Fruit fly (Drosophila melanogaster) whole organism, embryonic: ENCODE results near the gene Sr-CI.

Experiments used
- Atf6 ChIP-seq: fragments of 200-800 bp; sonication (Bioruptor generic); IDR thresholded peaks from 2 replicates; pipeline ENCODE4 v1.3.6; 2022; ENCODE audit warnings: missing biosample characterization, missing genetic modification characterization
- Blimp-1 ChIP-seq: fragments of 200-800 bp; sonication (Bioruptor generic); optimal IDR thresholded peaks from 3 replicates; lab custom pipeline; 2018; ENCODE audit warnings: missing biosample characterization, missing genetic modification characterization, mild to moderate bottlenecking, moderate library complexity, missing genetic modification reagents
- BtbVII ChIP-seq: fragments of 200-800 bp; sonication (Bioruptor generic); optimal IDR thresholded peaks from 3 replicates; lab custom pipeline; 2017; ENCODE audit warnings: missing biosample characterization, mild to moderate bottlenecking, missing genetic modification characterization
- CG10209 ChIP-seq: fragments of 200-800 bp; sonication (Bioruptor generic); optimal IDR thresholded peaks from 3 replicates; lab custom pipeline; 2017; ENCODE audit warnings: missing biosample characterization, mild to moderate bottlenecking, missing genetic modification characterization, missing genetic modification reagents
- CG10267 ChIP-seq: fragments of 200-800 bp; sonication (Bioruptor generic); optimal IDR thresholded peaks from 2 replicates; lab custom pipeline; 2018; ENCODE audit warnings: missing biosample characterization, mild to moderate bottlenecking, missing genetic modification characterization, moderate library complexity
- CG11504 ChIP-seq: fragments of 200-800 bp; sonication (Bioruptor generic); optimal IDR thresholded peaks from 3 replicates; lab custom pipeline; 2019; ENCODE audit warnings: missing biosample characterization, mild to moderate bottlenecking, missing genetic modification characterization, moderate library complexity
- CG12769 ChIP-seq: fragments of 200-800 bp; sonication (Bioruptor generic); optimal IDR thresholded peaks from 2 replicates; lab custom pipeline; 2019; ENCODE audit warnings: missing biosample characterization, mild to moderate bottlenecking, missing genetic modification characterization, moderate library complexity
- CG15011 ChIP-seq: fragments of 200-800 bp; sonication (Bioruptor generic); optimal IDR thresholded peaks from 3 replicates; lab custom pipeline; 2018; ENCODE audit warnings: missing biosample characterization, mild to moderate bottlenecking, missing genetic modification characterization
- CG1529 ChIP-seq: fragments of 200-800 bp; sonication (Bioruptor generic); optimal IDR thresholded peaks from 3 replicates; lab custom pipeline; 2018; ENCODE audit warnings: missing biosample characterization, missing genetic modification characterization
- CG16779 ChIP-seq: fragments of 200-800 bp; sonication (Bioruptor generic); IDR thresholded peaks from 2 replicates; pipeline ENCODE4 v1.3.6; 2022; ENCODE audit warnings: missing biosample characterization, missing genetic modification characterization
- CG17359 ChIP-seq: fragments of 200-800 bp; sonication (Bioruptor generic); optimal IDR thresholded peaks from 3 replicates; lab custom pipeline; 2018; ENCODE audit warnings: missing biosample characterization, mild to moderate bottlenecking, missing genetic modification characterization, moderate library complexity
- CG2199 ChIP-seq: fragments of 200-800 bp; sonication (Bioruptor generic); IDR thresholded peaks from 3 replicates; pipeline ENCODE4 v1.3.6; 2022; ENCODE audit warnings: missing biosample characterization, missing genetic modification characterization
- CG31224 ChIP-seq: fragments of 200-800 bp; sonication (Bioruptor generic); IDR thresholded peaks from 2 replicates; pipeline ENCODE4 v1.3.6; 2022; ENCODE audit warnings: missing biosample characterization, missing genetic modification characterization
- CG4328 ChIP-seq: fragments of 200-800 bp; sonication (Bioruptor generic); optimal IDR thresholded peaks from 3 replicates; lab custom pipeline; 2017; ENCODE audit warnings: missing biosample characterization, missing genetic modification reagents, missing genetic modification characterization
- CG4820 ChIP-seq: fragments of 200-800 bp; sonication (Bioruptor generic); optimal IDR thresholded peaks from 3 replicates; lab custom pipeline; 2016; ENCODE audit warnings: missing biosample characterization, missing genetic modification characterization
- CG5180 ChIP-seq: fragments of 200-800 bp; sonication (Bioruptor generic); optimal IDR thresholded peaks from 3 replicates; lab custom pipeline; 2017; ENCODE audit warnings: missing biosample characterization, missing genetic modification characterization, mild to moderate bottlenecking, moderate library complexity, missing genetic modification reagents
- CG6654 ChIP-seq: fragments of 200-800 bp; sonication (Bioruptor generic); optimal IDR thresholded peaks from 2 replicates; lab custom pipeline; 2017; ENCODE audit warnings: missing biosample characterization, mild to moderate bottlenecking, missing genetic modification characterization
- CG7745 ChIP-seq: fragments of 200-800 bp; sonication (Bioruptor generic); optimal IDR thresholded peaks from 2 replicates; lab custom pipeline; 2018; ENCODE audit warnings: missing biosample characterization, mild to moderate bottlenecking, missing genetic modification characterization, moderate library complexity
- CG7839 ChIP-seq: fragments of 200-800 bp; sonication (Bioruptor generic); optimal IDR thresholded peaks from 3 replicates; lab custom pipeline; 2018; ENCODE audit warnings: missing biosample characterization, mild to moderate bottlenecking, missing genetic modification characterization, moderate library complexity
- CG9727 ChIP-seq: fragments of 200-800 bp; sonication (Bioruptor generic); optimal IDR thresholded peaks from 3 replicates; lab custom pipeline; 2017; ENCODE audit warnings: missing biosample characterization, mild to moderate bottlenecking, missing genetic modification characterization
- CkIIα-i1 ChIP-seq: fragments of 200-800 bp; sonication (Bioruptor generic); IDR thresholded peaks from 2 replicates; pipeline ENCODE4 v1.3.6; 2022; ENCODE audit warnings: missing biosample characterization, missing genetic modification characterization
- Gug ChIP-seq: fragments of 200-800 bp; sonication (Bioruptor generic); IDR thresholded peaks from 4 replicates; pipeline ENCODE4 v1.3.6; 2022; ENCODE audit warnings: missing biosample characterization, missing genetic modification characterization
- Hr78 ChIP-seq, 2 experiments: fragments of 200-800 bp in 1 of 2; fragments of >200 bp in 1 of 2; sonication (Bioruptor generic) in 1 of 2; optimal IDR thresholded peaks; 2 replicates each; lab custom pipeline; 2017 to 2019; ENCODE audit warnings: missing biosample characterization in 2 of 2, missing genetic modification characterization in 2 of 2, mild to moderate bottlenecking in 1 of 2, moderate library complexity in 1 of 2
- NC2α ChIP-seq: fragments of 200-800 bp; sonication (Bioruptor generic); optimal IDR thresholded peaks from 2 replicates; lab custom pipeline; 2016; ENCODE audit warnings: missing biosample characterization, missing genetic modification characterization
- Nf-YB ChIP-seq: fragments of 200-800 bp; sonication (Bioruptor generic); optimal IDR thresholded peaks from 3 replicates; lab custom pipeline; 2019; ENCODE audit warnings: missing biosample characterization, mild to moderate bottlenecking, missing genetic modification characterization, moderate library complexity
- Spps ChIP-seq: fragments of 200-800 bp; sonication (Bioruptor generic); optimal IDR thresholded peaks from 2 replicates; lab custom pipeline; 2018; ENCODE audit warnings: missing biosample characterization, mild to moderate bottlenecking, missing genetic modification characterization
- TFAM ChIP-seq: fragments of 200-800 bp; sonication (Bioruptor generic); optimal IDR thresholded peaks from 2 replicates; lab custom pipeline; 2017; ENCODE audit warnings: missing biosample characterization, missing genetic modification characterization, inconsistent platforms
- Taf1 ChIP-seq: fragments of 200-800 bp; sonication (Bioruptor generic); IDR thresholded peaks from 2 replicates; pipeline ENCODE4 v1.3.6; 2022; ENCODE audit warnings: missing biosample characterization, missing genetic modification characterization
- ara ChIP-seq: fragments of 200-800 bp; sonication (Bioruptor generic); IDR thresholded peaks from 2 replicates; pipeline ENCODE4 v1.3.6; 2022; ENCODE audit warnings: missing biosample characterization, missing genetic modification characterization
- bcd ChIP-seq: fragments of 200-800 bp; sonication (Bioruptor generic); optimal IDR thresholded peaks from 2 replicates; lab custom pipeline; 2017; ENCODE audit warnings: missing biosample characterization, mild to moderate bottlenecking, missing genetic modification characterization
- ci ChIP-seq: fragments of 200-800 bp; sonication (Bioruptor generic); IDR thresholded peaks from 3 replicates; pipeline ENCODE4 v1.3.6; 2022; ENCODE audit warnings: missing biosample characterization, missing genetic modification characterization
- disco-r ChIP-seq: fragments of 200-800 bp; sonication (Bioruptor generic); optimal IDR thresholded peaks from 2 replicates; lab custom pipeline; 2016; ENCODE audit warnings: missing biosample characterization, missing genetic modification characterization
- emc ChIP-seq: fragments of 200-800 bp; sonication (Bioruptor generic); optimal IDR thresholded peaks from 2 replicates; lab custom pipeline; 2016; ENCODE audit warnings: missing biosample characterization, missing genetic modification characterization
- fd3F ChIP-seq: fragments of 200-800 bp; sonication (Bioruptor generic); optimal IDR thresholded peaks from 2 replicates; lab custom pipeline; 2018; ENCODE audit warnings: missing biosample characterization, mild to moderate bottlenecking, missing genetic modification characterization, moderate library complexity
- jigr1 ChIP-seq: fragments of 200-800 bp; sonication (Bioruptor generic); IDR thresholded peaks from 3 replicates; pipeline ENCODE4 v1.3.6; 2022; ENCODE audit warnings: missing biosample characterization, missing genetic modification characterization
- kah ChIP-seq: fragments of 200-800 bp; sonication (Bioruptor generic); optimal IDR thresholded peaks from 2 replicates; lab custom pipeline; 2018; ENCODE audit warnings: missing biosample characterization, mild to moderate bottlenecking, missing genetic modification characterization
- klu ChIP-seq: fragments of 200-800 bp; sonication (Bioruptor generic); IDR thresholded peaks from 2 replicates; pipeline ENCODE4 v1.3.6; 2022; ENCODE audit warnings: missing biosample characterization, missing genetic modification characterization
- lov ChIP-seq, 2 experiments: fragments of 200-800 bp in 1 of 2; fragments of >200 bp in 1 of 2; sonication (Bioruptor generic) in 1 of 2; IDR thresholded peaks in 1 of 2; optimal IDR thresholded peaks in 1 of 2; 2 replicates in 1 of 2; 3 replicates in 1 of 2; pipeline versions ENCODE4 v1.3.6 to Lab custom; 2017 to 2022; ENCODE audit warnings: missing biosample characterization in 1 of 2, missing genetic modification characterization in 1 of 2
- nerfin-1 ChIP-seq: fragments of 200-800 bp; sonication (Bioruptor generic); optimal IDR thresholded peaks from 3 replicates; lab custom pipeline; 2019; ENCODE audit warnings: missing biosample characterization, mild to moderate bottlenecking, missing genetic modification characterization, moderate library complexity
- peb ChIP-seq: fragments of 200-800 bp; sonication (Bioruptor generic); IDR thresholded peaks from 2 replicates; pipeline ENCODE4 v1.3.6; 2022; ENCODE audit warnings: missing biosample characterization, missing genetic modification characterization
- sc ChIP-seq, 3 experiments: fragments of >200 bp in 2 of 3; fragments of 200-800 bp in 1 of 3; sonication (Bioruptor generic) in 1 of 3; optimal IDR thresholded peaks; 2 replicates in 2 of 3; 3 replicates in 1 of 3; lab custom pipeline; 2017; ENCODE audit warnings: mild to moderate bottlenecking in 1 of 3, missing biosample characterization in 1 of 3, missing genetic modification characterization in 1 of 3, missing genetic modification reagents in 1 of 3
- scrt ChIP-seq: fragments of 200-800 bp; sonication (Bioruptor generic); optimal IDR thresholded peaks from 2 replicates; lab custom pipeline; 2018; ENCODE audit warnings: missing biosample characterization, mild to moderate bottlenecking, missing genetic modification characterization, moderate library complexity
- sens ChIP-seq: fragments of 200-800 bp; sonication (Bioruptor generic); peaks from one replicate; lab custom pipeline; 2016; ENCODE audit warnings: missing biosample characterization, missing genetic modification characterization
- slbo ChIP-seq: fragments of 200-800 bp; sonication (Bioruptor generic); IDR thresholded peaks from 2 replicates; pipeline ENCODE4 v1.3.6; 2022; ENCODE audit warnings: missing biosample characterization, missing genetic modification characterization
- unpg ChIP-seq: fragments of 200-800 bp; sonication (Bioruptor generic); optimal IDR thresholded peaks from 3 replicates; lab custom pipeline; 2018; ENCODE audit warnings: missing biosample characterization, mild to moderate bottlenecking, missing genetic modification characterization, moderate library complexity
- vfl ChIP-seq: fragments of 200-800 bp; sonication (Bioruptor generic); optimal IDR thresholded peaks from 2 replicates; lab custom pipeline; 2016; ENCODE audit warnings: missing biosample characterization, missing genetic modification characterization
- vnd ChIP-seq: fragments of 200-800 bp; sonication (Bioruptor generic); IDR thresholded peaks from 3 replicates; pipeline ENCODE4 v1.3.6; 2022; ENCODE audit warnings: missing biosample characterization, missing genetic modification characterization; ENCODE audit not compliant: partially characterized antibody
- wdn ChIP-seq: fragments of 200-800 bp; sonication (Bioruptor generic); IDR thresholded peaks from 2 replicates; pipeline ENCODE4 v1.3.6; 2022; ENCODE audit warnings: missing biosample characterization, missing genetic modification characterization
- zf30C ChIP-seq: fragments of 200-800 bp; sonication (Bioruptor generic); optimal IDR thresholded peaks from 3 replicates; lab custom pipeline; 2018; ENCODE audit warnings: missing biosample characterization, mild to moderate bottlenecking, missing genetic modification characterization

Gene Sr-CI

DNA sequence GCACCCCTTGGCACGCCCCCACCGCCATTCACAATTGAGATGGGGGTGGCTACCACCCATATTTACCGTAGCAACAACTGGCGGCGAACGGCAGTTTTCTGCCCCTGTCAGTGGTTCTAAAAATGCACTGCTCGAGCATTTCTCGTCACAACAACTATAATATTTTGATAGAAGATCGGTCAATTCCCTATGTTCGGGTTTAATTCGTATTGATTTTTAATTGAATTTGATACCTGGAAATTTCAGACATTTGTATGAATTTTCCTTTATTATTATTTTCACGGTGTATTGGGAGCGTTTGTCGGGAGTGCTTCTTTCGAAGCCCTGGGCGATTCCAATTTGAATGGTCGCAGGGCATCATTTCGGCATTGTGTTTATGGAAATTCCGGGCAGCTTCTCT lies 11.6 kb downstream of the Sr-CI start (continued):
- TF ChIP-seq ci (GFP tag; lab: Robert Waterston, UW) (0 out of 3 replicates have a peak, but pooled peaks have one; percentile 46), CG17359 (tag; lab: Kevin White, UChicago) (peak; percentile 67), bcd (GFP tag; lab: Kevin White, UChicago) (peak; percentile 45), Gug (peak; percentile 62; the same call in 3 of the 4 replicates), Blimp-1 (peak; percentile 76), CG9727 (GFP tag; lab: Kevin White, UChicago) (peak; percentile 0), CG16779 (GFP tag; lab: Robert Waterston, UW) (no peak), klu (GFP tag; lab: Robert Waterston, UW) (no peak), fd3F (GFP tag; lab: Kevin White, UChicago) (no peak), nerfin-1 (tag; lab: Kevin White, UChicago) (peak; percentile 46), CkIIα-i1 (GFP tag; lab: Robert Waterston, UW) (no peak), sc (optimal IDR thresholded peaks at IDR 0.05; lab: Kevin White, UChicago) (no peak), sc (GFP tag; optimal IDR thresholded peaks at IDR 0.05; lab: Kevin White, UChicago) (no peak), zf30C (GFP tag; lab: Kevin White, UChicago) (no peak), unpg (GFP tag; lab: Kevin White, UChicago) (peak; percentile 38), slbo (GFP tag; lab: Robert Waterston, UW) (no peak), CG6654 (GFP tag; lab: Kevin White, UChicago) (no peak), NC2α (GFP tag; lab: Kevin White, UChicago) (no peak), scrt (GFP tag; lab: Kevin White, UChicago) (peak; percentile 36), CG12769 (tag; lab: Kevin White, UChicago) (peak; percentile 18), CG5180 (peak; percentile 50), CG7839 (peak; percentile 35), lov (optimal IDR thresholded peaks at IDR 0.05; lab: Kevin White, UChicago) (no peak), lov (GFP tag; IDR thresholded peaks at IDR 0.05; lab: Robert Waterston, UW) (peak; percentile 81), disco-r (GFP tag; lab: Kevin White, UChicago) (no peak), CG7745 (tag; lab: Kevin White, UChicago) (no peak), Hr78 (GFP tag; optimal IDR thresholded peaks at IDR 0.05; lab: Kevin White, UChicago) (no peak), Nf-YB (GFP tag; lab: Kevin White, UChicago) (no peak), CG4820 (GFP tag; lab: Kevin White, UChicago) (no peak), CG10267 (peak; percentile 51), CG1529 (GFP tag; lab: Kevin White, UChicago) (no peak), emc (GFP tag; lab: Kevin White, UChicago) (no peak), ara (GFP tag; lab: Robert Waterston, UW) (peak; percentile 82), kah (GFP tag; lab: Kevin White, UChicago) (peak; percentile 65), CG11504 (tag; lab: Kevin White, UChicago) (peak; percentile 47), TFAM (GFP tag; lab: Kevin White, UChicago) (no peak), Taf1 (no peak), BtbVII (GFP tag; lab: Kevin White, UChicago) (peak; percentile 38), CG15011 (peak; percentile 21), CG4328 (no peak), CG10209 (GFP tag; lab: Kevin White, UChicago) (peak; percentile 23), wdn (no peak), jigr1 (no peak), Atf6 (0 out of 2 replicates have a peak, but pooled peaks have one; percentile 13), peb (peak; percentile 44; the same call in 1 of the 2 replicates), Spps (tag; lab: Kevin White, UChicago) (peak; percentile 46), CG31224 (GFP tag; lab: Robert Waterston, UW) (0 out of 2 replicates have a peak, but pooled peaks have one; percentile 29), CG2199 (GFP tag; lab: Robert Waterston, UW) (0 out of 3 replicates have a peak, but pooled peaks have one; percentile 64), vfl (GFP tag; lab: Kevin White, UChicago) (no peak), sens (peak; percentile 37), vnd (GFP tag; lab: Robert Waterston, UW) (no peak)
